Worm (Caenorhabditis elegans) whole organism, L1 larva: Measurements from ENCODE around the gene srbc-24.

Experiments
- lin-13 ChIP-seq: fragments of 150-350 bp; optimal IDR thresholded peaks from 2 replicates; lab custom pipeline; 2014; ENCODE audit warnings: missing biosample characterization, missing genetic modification reagents, missing genetic modification characterization
- lsy-2 ChIP-seq, 2 experiments: fragments of 150-350 bp; optimal IDR thresholded peaks; 2 replicates each; lab custom pipeline; 2014; ENCODE audit warnings: missing biosample characterization in 2 of 2, missing genetic modification characterization in 2 of 2

ce11 chrV:2109295-2109694, 42.3 kb upstream of the srbc-24 start, which contains the start of gene ckb-4:
- TF ChIP-seq lsy-2 (tag; optimal IDR thresholded peaks at IDR 0.05; lab: Kevin White, UChicago) (no peak), lin-13 (GFP tag; lab: Kevin White, UChicago) (peak; percentile 13)
